Worm (Caenorhabditis elegans): ENCODE results near the gene pals-27.

Gene pals-27

DNA sequence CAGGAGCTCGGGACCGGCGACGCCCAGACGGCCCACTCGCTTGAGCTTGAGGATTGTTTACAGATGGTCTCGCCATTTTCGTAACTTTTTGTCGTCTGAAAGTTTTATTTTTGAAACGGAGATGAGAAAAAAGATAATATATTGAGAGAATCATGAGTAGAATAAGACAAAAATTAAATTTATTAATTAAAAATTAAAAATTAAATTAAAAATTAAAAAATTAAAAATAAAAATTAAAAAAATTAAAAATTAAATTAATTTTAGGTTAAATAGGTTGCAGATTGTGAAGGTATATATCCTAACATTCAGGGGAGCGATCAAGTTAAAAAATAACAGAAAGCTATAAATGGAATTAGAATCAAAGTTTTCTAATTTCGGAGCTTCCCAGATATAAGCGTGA lies 1.7 kb upstream of the pals-27 start, which contains the start of gene B0284.3:
TSS of gene B0284.3 (minus strand) at position 101 of the 400 bp plus-strand sequence.
- no peak for TF ChIP-seq dve-1 (tag; optimal IDR thresholded peaks at IDR 0.05; ENCODE audit: insufficient read depth)
- no peak for TF ChIP-seq nhr-42 (GFP tag; IDR thresholded peaks at IDR 0.05)
- no peak for TF ChIP-seq Y48G9A.11 (GFP tag; IDR thresholded peaks at IDR 0.05)
- no peak for TF ChIP-seq ceh-82 (tag; optimal IDR thresholded peaks at IDR 0.05)
- no peak for TF ChIP-seq zip-11 (GFP tag; IDR thresholded peaks at IDR 0.05)
- TF ChIP-seq nhr-76 (tag; optimal IDR thresholded peaks at IDR 0.05) = no peak
- no peak for TF ChIP-seq lin-38 (GFP tag; IDR thresholded peaks at IDR 0.05)
- no peak for TF ChIP-seq mep-1 (tag; optimal IDR thresholded peaks at IDR 0.05)
- TF ChIP-seq lim-7 (GFP tag; IDR thresholded peaks at IDR 0.05) = no peak
- TF ChIP-seq php-3 (GFP tag; IDR thresholded peaks at IDR 0.05) = no peak

- TF ChIP-seq mes-2 (tag; optimal IDR thresholded peaks at IDR 0.05; ENCODE audit: poor library complexity, severe bottlenecking) (peak; percentile 65), ZK337.2 (GFP tag; IDR thresholded peaks at IDR 0.05) (no peak)
Measured at ce11 chrIII:4380835-4381234, 608 bp upstream of the pals-27 start.

DNA sequence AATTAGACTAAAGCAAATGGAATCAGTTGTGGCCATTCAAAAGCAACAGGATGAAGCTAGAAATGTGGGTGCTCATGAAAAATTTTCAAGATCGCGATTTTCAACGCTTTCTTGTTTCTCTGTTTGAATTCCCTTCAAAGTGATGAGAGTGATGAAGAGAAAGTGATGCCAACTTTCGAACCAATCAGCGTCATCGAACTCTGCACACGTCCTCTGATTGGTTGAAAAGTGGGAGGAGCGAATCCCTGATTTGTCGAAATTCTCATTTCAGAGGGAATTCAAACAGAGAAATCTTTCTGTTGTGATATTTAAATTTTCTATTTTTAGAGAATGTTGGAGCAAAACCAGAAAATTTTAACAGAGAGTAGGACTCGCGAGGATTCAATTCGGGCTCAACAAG lies 675 bp downstream of the pals-27 start:
- TF ChIP-seq nhr-10 (tag; optimal IDR thresholded peaks at IDR 0.05) (no peak), aha-1 (tag) (peak; percentile 87), F49E8.2 (tag; optimal IDR thresholded peaks at IDR 0.05; ENCODE audit: borderline replicate concordance) (no peak), spr-1 (tag; optimal IDR thresholded peaks at IDR 0.05) (no peak)

DNA sequence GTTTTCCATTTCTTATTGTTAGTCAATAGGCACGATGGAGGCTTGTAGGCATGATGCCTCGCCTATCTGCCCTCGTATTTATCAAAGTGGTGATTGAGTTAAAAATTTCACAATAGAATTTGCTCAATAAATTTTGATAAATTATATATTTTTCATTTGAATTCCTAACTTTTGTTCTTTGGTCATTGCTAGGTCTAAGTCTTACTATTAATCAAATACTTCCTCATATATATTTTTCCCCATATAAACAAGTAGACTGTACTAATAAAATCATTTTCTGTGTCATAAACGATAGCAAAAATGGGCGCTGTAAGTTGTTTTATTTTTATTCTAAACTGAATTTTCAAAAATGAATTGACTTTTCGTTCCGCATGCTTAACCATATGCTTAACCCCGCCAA lies 3.0 kb downstream of the pals-27 start, which contains the start of gene pals-28:
TSS of gene pals-28 (plus strand) at position 301 of the 400 bp plus-strand sequence.
- no peak for TF ChIP-seq hlh-30 (tag; optimal IDR thresholded peaks at IDR 0.05; ENCODE audit: insufficient read depth)
- TF ChIP-seq daf-12 (tag; optimal IDR thresholded peaks at IDR 0.05) = no peak
- no peak for TF ChIP-seq dmd-9 (GFP tag; IDR thresholded peaks at IDR 0.05)
- TF ChIP-seq mxl-3 (GFP tag; optimal IDR thresholded peaks at IDR 0.05) = no peak
- TF ChIP-seq nhr-28 (tag; optimal IDR thresholded peaks at IDR 0.05) = no peak

DNA sequence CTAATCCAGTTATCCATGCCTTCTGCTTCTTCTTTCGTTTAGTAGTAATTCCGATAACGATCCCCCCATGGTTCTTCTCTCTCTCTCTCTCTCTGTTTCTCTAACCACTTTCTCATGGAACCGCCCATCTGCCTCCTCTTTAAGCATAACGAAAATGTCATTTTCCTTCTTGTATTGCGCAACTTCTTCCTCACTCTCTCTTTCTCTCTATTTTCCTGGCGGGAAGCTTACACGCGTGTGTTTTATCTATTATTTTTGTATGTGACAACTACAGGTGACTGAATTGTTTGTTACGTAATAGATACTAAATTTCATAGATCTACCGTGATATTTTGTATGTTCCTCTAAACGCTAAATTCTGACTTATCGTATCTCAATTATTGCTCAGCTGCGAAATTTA lies 9.0 kb downstream of the pals-27 start:
- no peak for TF ChIP-seq fos-1 (tag; optimal IDR thresholded peaks at IDR 0.05)
- TF ChIP-seq duxl-1 (tag; optimal IDR thresholded peaks at IDR 0.05; ENCODE audit: poor library complexity) = no peak
- TF ChIP-seq nhr-28 (tag; optimal IDR thresholded peaks at IDR 0.05) = no peak
- TF ChIP-seq ces-1 (GFP tag; optimal IDR thresholded peaks at IDR 0.05) = no peak
- TF ChIP-seq spr-1 (tag; optimal IDR thresholded peaks at IDR 0.05) = no peak
- no peak for TF ChIP-seq ceh-20 (GFP tag; IDR thresholded peaks at IDR 0.05)
- no peak for TF ChIP-seq Y105C5A.15 (GFP tag; IDR thresholded peaks at IDR 0.05)
- no peak for TF ChIP-seq snpc-4 (tag; optimal IDR thresholded peaks at IDR 0.05)
- no peak for TF ChIP-seq pqm-1 (tag; optimal IDR thresholded peaks at IDR 0.05)
- no peak for TF ChIP-seq ama-1 (optimal IDR thresholded peaks at IDR 0.05)
- no peak for TF ChIP-seq arid-1 (GFP tag; conservative IDR thresholded peaks at IDR 0.05)
- TF ChIP-seq pha-4 (GFP tag; IDR thresholded peaks at IDR 0.05) = no peak
- no peak for TF ChIP-seq pha-4 (tag; optimal IDR thresholded peaks at IDR 0.05)
- TF ChIP-seq Y75B8A.6 (GFP tag; IDR thresholded peaks at IDR 0.05) = no peak
- TF ChIP-seq nhr-48 (tag; optimal IDR thresholded peaks at IDR 0.05) = no peak
- no peak for TF ChIP-seq F37D6.2 (tag; optimal IDR thresholded peaks at IDR 0.05)
- no peak for TF ChIP-seq lin-15B (tag; optimal IDR thresholded peaks at IDR 0.05)
- TF ChIP-seq F49E8.2 (tag; optimal IDR thresholded peaks at IDR 0.05; ENCODE audit: borderline replicate concordance) = no peak
